Worm (Caenorhabditis elegans): ENCODE data around the gene F02D8.4.
A peak's percentile ranks its signal among the peaks of the same experiment; 100 is the strongest.
"Not testable (repeated sequence)": the region's sequence is repeated elsewhere in the genome, so short reads cannot be mapped to it uniquely, and the experiment has no call there.

The F02D8.4 gene

DNA sequence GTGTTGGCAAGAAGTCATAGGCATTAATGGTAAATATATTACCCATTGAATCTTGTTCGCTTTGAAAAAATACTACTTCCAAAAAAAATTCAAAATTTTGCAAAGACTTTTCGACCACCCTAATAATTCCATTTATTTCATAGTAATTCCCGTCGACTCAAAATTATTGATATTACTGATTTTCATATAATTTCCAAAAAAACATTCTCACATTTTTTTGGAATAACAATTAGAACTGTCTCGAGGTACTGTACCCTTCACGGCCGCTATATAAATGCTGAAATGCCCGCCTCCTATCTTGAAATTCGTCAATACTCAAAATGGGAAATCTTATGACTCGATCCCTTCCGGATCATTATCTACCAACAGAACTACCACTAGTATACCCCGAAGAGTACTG lies 38.9 kb downstream of the F02D8.4 start, which contains the start of gene F14H8.4:
TSS of gene F14H8.4 (plus strand) at position 301 of the 400 bp plus-strand sequence.
- TF ChIP-seq egl-27 (tag; optimal IDR thresholded peaks at IDR 0.05) (no peak), elt-2 (tag; optimal IDR thresholded peaks at IDR 0.05) (no peak), pha-4 (tag; optimal IDR thresholded peaks at IDR 0.05) (no peak), lin-39 (tag; optimal IDR thresholded peaks at IDR 0.05) (no peak), daf-12 (tag; optimal IDR thresholded peaks at IDR 0.05) (no peak), snpc-4 (tag; optimal IDR thresholded peaks at IDR 0.05) (no peak), nhr-23 (tag; optimal IDR thresholded peaks at IDR 0.05) (no peak)

DNA sequence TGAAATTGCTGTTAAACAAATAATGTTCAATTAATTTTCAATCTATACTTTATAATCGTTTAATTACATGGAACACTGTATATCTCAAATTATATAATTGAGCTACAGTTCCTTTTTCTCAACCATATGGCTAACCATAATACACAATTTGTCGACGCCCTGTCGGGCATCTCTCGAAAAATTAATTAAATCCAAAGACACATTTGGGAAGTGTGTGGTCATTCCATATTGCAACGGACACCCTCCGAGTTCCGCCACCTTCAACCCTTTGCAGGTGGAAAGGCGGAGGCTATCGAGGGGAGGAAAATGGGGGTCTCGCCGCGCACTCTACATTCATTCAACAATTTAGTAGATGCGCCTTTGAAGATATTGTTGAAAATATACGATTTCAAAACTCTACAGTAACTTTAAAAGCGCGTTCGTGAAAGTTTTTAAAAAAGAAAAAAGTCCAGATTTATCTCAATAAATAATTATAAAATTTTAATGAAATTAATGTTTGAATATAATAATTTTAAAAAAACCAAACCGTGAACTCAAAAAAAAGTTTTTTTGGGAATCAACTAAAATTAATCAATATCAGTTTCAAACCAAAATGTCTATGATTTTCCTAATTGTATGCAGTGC lies 44.3 kb downstream of the F02D8.4 start, which contains the start of gene F14H8.8:
TSS of gene F14H8.8 (plus strand) at position 574 of the 624 bp plus-strand sequence.
- TF ChIP-seq nhr-43 (tag; optimal IDR thresholded peaks at IDR 0.05; ENCODE audit: poor library complexity, severe bottlenecking) (peak; percentile 3), nhr-23 (tag; optimal IDR thresholded peaks at IDR 0.05) (peak; percentile 23), aly-2 (tag; optimal IDR thresholded peaks at IDR 0.05) (no peak), nfya-1 (tag; optimal IDR thresholded peaks at IDR 0.05; ENCODE audit: insufficient read depth) (peak; percentile 32), snpc-4 (tag; optimal IDR thresholded peaks at IDR 0.05) (peak; percentile 93), nhr-28 (tag; optimal IDR thresholded peaks at IDR 0.05) (no peak), tbx-2 (tag; optimal IDR thresholded peaks at IDR 0.05) (no peak), nhr-25 (tag; optimal IDR thresholded peaks at IDR 0.05) (peak; percentile 62), ceh-82 (tag; optimal IDR thresholded peaks at IDR 0.05) (no peak), lin-15B (tag; optimal IDR thresholded peaks at IDR 0.05) (peak; percentile 6)

DNA sequence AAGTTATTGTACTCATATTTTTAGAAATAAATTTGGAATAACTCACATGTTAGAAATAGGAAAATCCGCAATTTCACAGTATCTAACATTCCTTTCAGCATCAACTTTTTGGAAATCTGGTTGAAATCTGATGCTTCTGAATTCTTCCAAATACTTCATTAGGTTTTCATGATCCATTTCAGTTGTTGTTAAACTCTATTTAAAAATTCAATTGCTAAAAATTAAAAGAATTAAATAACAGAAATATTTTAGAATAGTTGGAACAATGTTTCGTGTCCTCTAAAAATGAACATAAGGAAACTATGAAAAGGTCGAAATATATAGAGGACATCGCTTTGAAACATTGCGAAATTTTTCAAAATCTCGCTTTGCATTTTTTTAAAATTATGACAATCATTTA lies 46.7 kb downstream of the F02D8.4 start, which contains the start of gene cng-1:
TSS of gene cng-1 (minus strand) at position 101 of the 400 bp plus-strand sequence.
- not testable (repeated sequence) for TF ChIP-seq nhr-237, nhr-11, nhr-25 (tag; optimal IDR thresholded peaks at IDR 0.05)

DNA sequence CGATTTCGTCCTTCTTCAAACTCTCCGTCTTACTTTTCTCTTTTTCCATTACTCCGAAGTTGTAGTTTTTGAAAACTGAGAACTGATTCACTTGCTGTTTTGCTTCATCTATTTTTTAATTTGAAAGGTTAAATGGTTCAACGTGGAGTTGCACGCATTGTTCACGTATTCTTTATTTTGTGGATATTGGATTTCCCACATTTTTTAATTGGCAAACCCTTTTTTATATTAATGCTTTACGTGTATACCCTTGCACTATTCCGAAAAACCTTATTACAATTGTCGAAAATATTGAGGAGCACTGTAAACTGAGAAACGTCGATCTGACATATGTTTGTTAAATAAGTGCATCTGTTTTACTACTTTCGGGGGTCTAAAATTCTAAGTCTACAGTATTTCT lies 52.1 kb downstream of the F02D8.4 start, which contains the start of gene melo-3:
TSS of gene melo-3 (minus strand) at position 101 of the 400 bp plus-strand sequence.
- not testable (repeated sequence) for TF ChIP-seq lin-15B, elt-1, egl-27 (tag; optimal IDR thresholded peaks at IDR 0.05)

All from whole organism, L3 larva.